Fruit fly (Drosophila melanogaster): ENCODE results near the gene OtopLc.

OtopLc gene

DNA sequence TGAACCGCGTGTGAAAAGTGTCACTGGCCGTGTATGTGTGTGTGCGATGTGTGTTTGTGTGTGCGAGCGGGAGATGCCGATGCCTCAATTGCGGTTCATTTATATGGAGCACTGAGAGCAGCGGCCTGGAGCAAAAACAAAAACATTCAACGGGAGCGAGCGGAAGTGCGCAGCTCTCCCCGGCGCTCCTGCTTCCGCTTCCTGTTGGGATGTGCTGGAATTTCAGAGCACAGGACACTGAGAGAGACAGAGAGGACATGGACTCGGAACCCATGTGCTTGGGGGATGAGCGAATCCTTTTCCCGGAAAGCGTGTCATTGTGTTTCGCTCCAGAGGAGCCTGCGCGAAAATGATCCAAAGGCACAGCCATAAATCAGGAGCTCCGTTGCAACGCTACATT lies 1.6 kb upstream of the OtopLc start:
- TF ChIP-seq CG13204 (GFP tag; optimal IDR thresholded peaks at IDR 0.05) (peak; percentile 43), CG4496 (GFP tag; IDR thresholded peaks at IDR 0.05) (no peak), EcR (GFP tag; optimal IDR thresholded peaks at IDR 0.05) (peak; percentile 15), rn (GFP tag; IDR thresholded peaks at IDR 0.05) (no peak), CG34367 (tag; optimal IDR thresholded peaks at IDR 0.05) (no peak)

DNA sequence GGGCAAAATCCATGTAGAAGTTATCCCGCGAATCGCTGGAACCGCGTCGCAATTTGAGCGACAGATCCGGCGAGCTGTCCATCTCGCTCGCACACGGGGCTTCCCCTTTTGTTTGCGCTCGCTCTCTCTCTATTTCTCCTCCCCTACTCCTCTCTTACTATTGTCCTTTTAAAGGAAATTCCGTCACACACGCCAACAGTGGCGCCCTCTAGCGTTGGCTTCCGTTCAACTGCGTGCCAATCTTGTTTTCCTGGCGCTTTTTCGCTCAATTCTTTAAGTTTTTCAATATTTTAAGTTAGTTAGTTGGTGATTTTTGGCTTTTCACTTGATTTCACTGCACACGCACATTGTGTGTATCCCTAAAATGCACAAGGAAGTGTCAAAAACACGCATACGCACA lies 690 bp downstream of the OtopLc start:
- TF ChIP-seq CG14655 (GFP tag; optimal IDR thresholded peaks at IDR 0.05) (no peak), CG15710 (tag; optimal IDR thresholded peaks at IDR 0.05) (no peak), fd96Ca (GFP tag; IDR thresholded peaks at IDR 0.05) (no peak), CG32121 (GFP tag; IDR thresholded peaks at IDR 0.05) (no peak), CG12605 (GFP tag; IDR thresholded peaks at IDR 0.05) (no peak), CG34367 (tag; optimal IDR thresholded peaks at IDR 0.05) (no peak), EcR (GFP tag; optimal IDR thresholded peaks at IDR 0.05) (no peak), CG10348 (GFP tag; IDR thresholded peaks at IDR 0.05) (no peak)

DNA sequence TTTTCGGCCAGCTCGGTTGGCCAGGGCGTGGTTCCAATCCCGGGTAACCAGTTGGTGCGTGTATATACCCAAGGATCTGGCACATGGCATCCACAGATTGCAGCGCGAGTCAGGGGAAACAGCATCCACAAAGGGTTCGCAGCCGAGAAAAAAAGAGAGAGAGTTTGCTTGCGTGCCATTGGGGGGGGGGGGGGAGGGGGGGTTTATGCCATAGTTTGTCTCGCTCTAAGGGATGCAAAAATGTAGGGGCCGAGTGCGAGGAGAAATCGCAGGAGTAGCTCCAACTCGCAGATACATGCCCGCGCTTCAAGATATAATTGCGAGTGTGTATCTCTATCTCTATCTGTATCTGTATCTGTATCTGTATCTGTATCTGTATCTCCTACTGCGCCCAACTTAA lies 12.7 kb downstream of the OtopLc start:
- no peak for TF ChIP-seq Snoo (tag; optimal IDR thresholded peaks at IDR 0.05)
- TF ChIP-seq CG4496 (GFP tag; IDR thresholded peaks at IDR 0.05): no peak
- no peak for TF ChIP-seq Pif1B (GFP tag; optimal IDR thresholded peaks at IDR 0.05)
- TF ChIP-seq Ets98B (GFP tag; IDR thresholded peaks at IDR 0.05): no peak
- no peak for TF ChIP-seq CG8301 (tag; optimal IDR thresholded peaks at IDR 0.05)
- no peak for TF ChIP-seq EcR (GFP tag; optimal IDR thresholded peaks at IDR 0.05)
- TF ChIP-seq CG8159 (tag; optimal IDR thresholded peaks at IDR 0.05): no peak
- TF ChIP-seq gl (tag; optimal IDR thresholded peaks at IDR 0.05): no peak
- TF ChIP-seq CG12605 (GFP tag; IDR thresholded peaks at IDR 0.05): no peak
- no peak for TF ChIP-seq D1 (tag; optimal IDR thresholded peaks at IDR 0.05)
- no peak for TF ChIP-seq CG34367 (tag; optimal IDR thresholded peaks at IDR 0.05)
- no peak for TF ChIP-seq CG9948 (tag; optimal IDR thresholded peaks at IDR 0.05)

DNA sequence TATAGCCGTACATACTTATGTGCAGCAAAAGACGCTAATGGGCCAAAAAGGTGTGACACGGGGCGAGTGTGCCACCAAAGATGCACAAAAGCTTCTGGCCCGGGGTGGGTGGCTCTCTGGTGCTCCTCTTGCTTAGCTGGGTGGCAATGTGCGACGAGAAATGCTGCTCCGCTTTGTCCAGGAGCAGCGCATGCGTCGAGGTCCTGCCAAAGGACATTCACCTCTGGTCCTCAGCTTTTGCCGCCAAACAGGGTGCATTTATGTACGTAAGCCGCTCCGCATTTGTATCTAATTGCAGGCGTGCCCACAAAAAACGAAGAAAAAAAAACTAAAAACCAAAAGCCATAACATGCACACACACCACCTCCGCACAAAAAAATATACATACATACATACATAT lies 13.3 kb downstream of the OtopLc start:
- TF ChIP-seq EcR (GFP tag; optimal IDR thresholded peaks at IDR 0.05) (peak; percentile 62), CG34367 (tag; optimal IDR thresholded peaks at IDR 0.05) (no peak)

DNA sequence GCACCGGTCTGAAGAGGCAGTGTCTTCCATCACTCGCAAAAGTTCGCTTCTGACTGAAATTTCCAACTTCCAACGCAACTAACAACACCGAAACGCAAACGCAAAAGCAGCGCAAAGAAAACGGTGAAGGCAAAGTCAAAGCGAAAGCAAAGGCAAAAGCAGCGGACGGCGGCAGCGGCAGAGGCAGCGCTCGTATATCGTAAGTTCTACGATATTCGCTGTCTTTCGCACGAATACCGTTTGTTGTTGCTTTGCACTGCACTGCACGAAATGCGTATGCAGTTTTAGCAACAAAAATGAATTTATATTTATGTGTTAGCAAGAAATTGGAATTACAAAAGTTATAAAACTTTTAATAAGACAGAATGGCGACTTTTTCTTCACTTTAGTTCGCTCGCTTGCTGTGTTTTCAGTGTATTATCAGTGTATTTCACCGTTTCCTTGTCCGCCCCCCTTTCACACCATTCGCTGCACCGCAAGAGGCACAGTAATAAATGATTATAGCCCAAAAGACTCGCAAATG lies 14.2 kb downstream of the OtopLc start, which contains the start of gene OtopLa:
TSS of gene OtopLa (minus strand) at position 51 of the 523 bp plus-strand sequence.
- TF ChIP-seq rn (GFP tag; IDR thresholded peaks at IDR 0.05) (peak; percentile 76), Snoo (tag; optimal IDR thresholded peaks at IDR 0.05) (no peak), CG8159 (tag; optimal IDR thresholded peaks at IDR 0.05) (peak; percentile 78), CG13204 (GFP tag; optimal IDR thresholded peaks at IDR 0.05) (no peak), EcR (GFP tag; optimal IDR thresholded peaks at IDR 0.05) (no peak), gl (tag; optimal IDR thresholded peaks at IDR 0.05) (peak; percentile 33), CG32121 (GFP tag; IDR thresholded peaks at IDR 0.05) (peak; percentile 85), CG14655 (GFP tag; optimal IDR thresholded peaks at IDR 0.05) (peak; percentile 75), Ets98B (GFP tag; IDR thresholded peaks at IDR 0.05) (peak; percentile 86), Pif1B (GFP tag; optimal IDR thresholded peaks at IDR 0.05) (peak; percentile 58), CG34367 (tag; optimal IDR thresholded peaks at IDR 0.05) (peak; percentile 57), CG17806 (tag; optimal IDR thresholded peaks at IDR 0.05) (peak; percentile 62), CG15710 (tag; optimal IDR thresholded peaks at IDR 0.05) (peak; percentile 71), CG8301 (tag; optimal IDR thresholded peaks at IDR 0.05) (peak; percentile 73), CG10348 (GFP tag; IDR thresholded peaks at IDR 0.05) (peak; percentile 58; the same call in 1 of the 2 replicates), Pif1A (GFP tag; optimal IDR thresholded peaks at IDR 0.05) (peak; percentile 82), CG4496 (GFP tag; IDR thresholded peaks at IDR 0.05) (peak; percentile 89), CG9948 (tag; optimal IDR thresholded peaks at IDR 0.05) (peak; percentile 63), D1 (tag; optimal IDR thresholded peaks at IDR 0.05) (no peak), fd96Ca (GFP tag; IDR thresholded peaks at IDR 0.05) (peak; percentile 89), CG12605 (GFP tag; IDR thresholded peaks at IDR 0.05) (peak; percentile 82)

DNA sequence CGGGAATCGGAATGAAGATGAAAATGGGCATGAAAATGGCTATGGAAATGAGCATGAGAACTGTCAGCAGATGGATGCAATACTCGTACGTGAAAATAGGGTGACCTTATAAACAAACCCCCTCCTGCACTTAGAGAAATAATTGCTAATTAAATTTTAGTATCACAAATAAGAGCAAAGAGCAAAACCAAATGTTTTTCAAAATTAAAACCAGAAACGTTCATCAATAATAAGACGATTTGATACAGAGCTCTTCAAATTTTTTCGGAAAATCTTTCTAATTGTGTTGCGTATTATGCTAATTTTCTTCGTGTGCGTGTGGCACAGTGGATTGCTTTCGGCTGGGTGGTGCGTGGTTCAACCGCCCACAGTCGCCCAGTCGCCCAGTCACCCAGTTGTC lies 16.4 kb downstream of the OtopLc start:
- TF ChIP-seq D1 (tag; optimal IDR thresholded peaks at IDR 0.05) (no peak), CG14655 (GFP tag; optimal IDR thresholded peaks at IDR 0.05) (no peak), Pif1A (GFP tag; optimal IDR thresholded peaks at IDR 0.05) (no peak), Pif1B (GFP tag; optimal IDR thresholded peaks at IDR 0.05) (no peak), CG4496 (GFP tag; IDR thresholded peaks at IDR 0.05) (no peak), CG32121 (GFP tag; IDR thresholded peaks at IDR 0.05) (0 out of 2 replicates have a peak, but pooled peaks have one; percentile 19), CG17806 (tag; optimal IDR thresholded peaks at IDR 0.05) (no peak), CG9948 (tag; optimal IDR thresholded peaks at IDR 0.05) (no peak)

DNA sequence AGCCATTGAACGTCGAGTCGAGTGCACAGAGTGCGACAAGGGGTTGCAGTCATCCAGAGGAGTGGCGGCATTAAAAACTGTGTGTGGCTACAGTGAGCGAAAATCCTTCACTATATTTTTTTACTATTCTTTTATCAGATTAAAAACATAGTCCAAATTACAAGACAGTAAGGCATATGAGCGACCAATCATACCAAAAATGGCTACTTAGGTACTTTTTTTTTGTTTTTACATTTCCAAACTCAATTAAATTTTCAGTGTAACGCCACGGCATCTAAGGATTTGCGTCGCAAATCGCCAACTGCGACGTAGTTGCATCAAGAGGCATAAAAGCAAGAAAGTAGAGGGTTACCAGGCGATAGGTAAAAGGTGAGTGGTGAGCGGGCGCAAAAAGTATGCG lies 23.6 kb downstream of the OtopLc start:
- TF ChIP-seq CG32121 (GFP tag; IDR thresholded peaks at IDR 0.05): no peak
- no peak for TF ChIP-seq CG10348 (GFP tag; IDR thresholded peaks at IDR 0.05)
- TF ChIP-seq CG14655 (GFP tag; optimal IDR thresholded peaks at IDR 0.05): peak; percentile 17
- TF ChIP-seq CG8301 (tag; optimal IDR thresholded peaks at IDR 0.05): peak; percentile 15
- TF ChIP-seq CG8159 (tag; optimal IDR thresholded peaks at IDR 0.05): peak; percentile 55
- peak; percentile 21 for TF ChIP-seq Snoo (tag; optimal IDR thresholded peaks at IDR 0.05)
- TF ChIP-seq CG13204 (GFP tag; optimal IDR thresholded peaks at IDR 0.05): no peak
- no peak for TF ChIP-seq gl (tag; optimal IDR thresholded peaks at IDR 0.05)
- TF ChIP-seq CG15710 (tag; optimal IDR thresholded peaks at IDR 0.05): peak; percentile 31
- TF ChIP-seq CG4496 (GFP tag; IDR thresholded peaks at IDR 0.05): peak; percentile 56; the same call in 1 of the 3 replicates
- TF ChIP-seq Pif1B (GFP tag; optimal IDR thresholded peaks at IDR 0.05): no peak
- TF ChIP-seq Pif1A (GFP tag; optimal IDR thresholded peaks at IDR 0.05): peak; percentile 33
- TF ChIP-seq CG34367 (tag; optimal IDR thresholded peaks at IDR 0.05): peak; percentile 46
- TF ChIP-seq EcR (GFP tag; optimal IDR thresholded peaks at IDR 0.05): no peak
- no peak for TF ChIP-seq Ets98B (GFP tag; IDR thresholded peaks at IDR 0.05)
- no peak for TF ChIP-seq D1 (tag; optimal IDR thresholded peaks at IDR 0.05)
- no peak for TF ChIP-seq CG12605 (GFP tag; IDR thresholded peaks at IDR 0.05)
- no peak for TF ChIP-seq rn (GFP tag; IDR thresholded peaks at IDR 0.05)
- TF ChIP-seq fd96Ca (GFP tag; IDR thresholded peaks at IDR 0.05): peak; percentile 19; the same call in 1 of the 3 replicates
- peak; percentile 39 for TF ChIP-seq CG9948 (tag; optimal IDR thresholded peaks at IDR 0.05)
- TF ChIP-seq CG17806 (tag; optimal IDR thresholded peaks at IDR 0.05): peak; percentile 45
